Fruit fly (Drosophila melanogaster) whole organism, prepupa: ENCODE measurements around the gene BckdhA.

Source experiments
- Blimp-1 ChIP-seq: fragments of 200-800 bp; sonication (Bioruptor generic); optimal IDR thresholded peaks from 3 replicates; lab custom pipeline; 2017; ENCODE audit warnings: missing biosample characterization, missing genetic modification characterization, mild to moderate bottlenecking, moderate library complexity, missing genetic modification reagents
- CG10631 ChIP-seq: fragments of 200-800 bp; sonication (Bioruptor generic); optimal IDR thresholded peaks from 2 replicates; lab custom pipeline; 2016; ENCODE audit warnings: missing biosample characterization, missing genetic modification characterization
- CG10669 ChIP-seq: fragments of 200-800 bp; sonication (Bioruptor generic); optimal IDR thresholded peaks from 3 replicates; lab custom pipeline; 2018; ENCODE audit warnings: missing biosample characterization, mild to moderate bottlenecking, missing genetic modification characterization, moderate library complexity
- CG11294 ChIP-seq: fragments of 200-800 bp; sonication (Bioruptor generic); IDR thresholded peaks from 2 replicates; pipeline ENCODE4 v1.3.6; 2022; ENCODE audit warnings: missing biosample characterization, missing genetic modification characterization
- CG11902 ChIP-seq: fragments of 200-800 bp; sonication (Bioruptor generic); optimal IDR thresholded peaks from 3 replicates; lab custom pipeline; 2016; ENCODE audit warnings: missing biosample characterization, missing genetic modification characterization
- CG15336 ChIP-seq: fragments of 200-800 bp; sonication (Bioruptor generic); IDR thresholded peaks from 2 replicates; pipeline ENCODE4 v1.3.6; 2022; ENCODE audit warnings: missing biosample characterization, missing genetic modification characterization
- CG1621 ChIP-seq: fragments of 200-800 bp; sonication (Bioruptor generic); optimal IDR thresholded peaks from 3 replicates; lab custom pipeline; 2018; ENCODE audit warnings: missing biosample characterization, mild to moderate bottlenecking, missing genetic modification characterization
- CG16779 ChIP-seq: fragments of 200-800 bp; sonication (Bioruptor generic); optimal IDR thresholded peaks from 3 replicates; lab custom pipeline; 2017; ENCODE audit warnings: missing biosample characterization, mild to moderate bottlenecking, missing genetic modification characterization
- CG31627 ChIP-seq: fragments of 200-800 bp; sonication (Bioruptor generic); optimal IDR thresholded peaks from 3 replicates; lab custom pipeline; 2016; ENCODE audit warnings: missing biosample characterization, missing genetic modification characterization
- CG32006 ChIP-seq: fragments of 200-800 bp; sonication (Bioruptor generic); optimal IDR thresholded peaks from 3 replicates; lab custom pipeline; 2017; ENCODE audit warnings: missing biosample characterization, mild to moderate bottlenecking, missing genetic modification characterization
- CG34406 ChIP-seq: fragments of 200-800 bp; sonication (Bioruptor generic); optimal IDR thresholded peaks from 3 replicates; lab custom pipeline; 2016; ENCODE audit warnings: missing biosample characterization, missing genetic modification characterization
- CG3919 ChIP-seq: fragments of 200-800 bp; sonication (Bioruptor generic); optimal IDR thresholded peaks from 3 replicates; lab custom pipeline; 2016; ENCODE audit warnings: missing biosample characterization, missing genetic modification characterization
- CG4318 ChIP-seq: fragments of 200-800 bp; sonication (Bioruptor generic); optimal IDR thresholded peaks from 3 replicates; lab custom pipeline; 2017; ENCODE audit warnings: missing biosample characterization, mild to moderate bottlenecking, missing genetic modification characterization
- CG6276 ChIP-seq: fragments of 200-800 bp; sonication (Bioruptor generic); optimal IDR thresholded peaks from 2 replicates; lab custom pipeline; 2017; ENCODE audit warnings: missing biosample characterization, mild to moderate bottlenecking, missing genetic modification characterization
- CG6792 ChIP-seq: fragments of 200-800 bp; sonication (Bioruptor generic); optimal IDR thresholded peaks from 3 replicates; lab custom pipeline; 2016; ENCODE audit warnings: missing biosample characterization, missing genetic modification characterization
- CG6808 ChIP-seq: fragments of 200-800 bp; sonication (Bioruptor generic); optimal IDR thresholded peaks from 3 replicates; lab custom pipeline; 2017; ENCODE audit warnings: missing biosample characterization, missing genetic modification characterization, mild to moderate bottlenecking, moderate library complexity, missing genetic modification reagents
- CG6854 ChIP-seq: fragments of 200-800 bp; sonication (Bioruptor generic); optimal IDR thresholded peaks from 2 replicates; lab custom pipeline; 2017; ENCODE audit warnings: missing biosample characterization, mild to moderate bottlenecking, missing genetic modification characterization
- CG7368 ChIP-seq: fragments of 200-800 bp; sonication (Bioruptor generic); optimal IDR thresholded peaks from 3 replicates; lab custom pipeline; 2016; ENCODE audit warnings: missing biosample characterization, missing genetic modification characterization
- CG8319 ChIP-seq: fragments of 200-800 bp; sonication (Bioruptor generic); optimal IDR thresholded peaks from 3 replicates; lab custom pipeline; 2016; ENCODE audit warnings: missing biosample characterization, missing genetic modification characterization
- Eip75B ChIP-seq: fragments of 200-800 bp; sonication (Bioruptor generic); optimal IDR thresholded peaks from 3 replicates; lab custom pipeline; 2016; ENCODE audit warnings: missing biosample characterization, missing genetic modification characterization
- Eip78C ChIP-seq: fragments of 200-800 bp; sonication (Bioruptor generic); peaks from one replicate; lab custom pipeline; 2016; ENCODE audit warnings: missing biosample characterization, missing genetic modification characterization
- Ets21C ChIP-seq: fragments of 200-800 bp; sonication (Bioruptor generic); optimal IDR thresholded peaks from 3 replicates; lab custom pipeline; 2016; ENCODE audit warnings: missing biosample characterization, missing genetic modification characterization
- Ets96B ChIP-seq: fragments of 200-800 bp; optimal IDR thresholded peaks from 2 replicates; lab custom pipeline; 2019; ENCODE audit warnings: missing biosample characterization, mild to moderate bottlenecking, missing genetic modification characterization, moderate library complexity
- Gug ChIP-seq: fragments of 200-800 bp; sonication (Bioruptor generic); IDR thresholded peaks from 2 replicates; pipeline ENCODE4 v1.3.6; 2022; ENCODE audit warnings: missing biosample characterization, missing genetic modification characterization
- Hr38 ChIP-seq: sonication (Bioruptor generic); optimal IDR thresholded peaks from 2 replicates; lab custom pipeline; 2016; ENCODE audit warnings: missing biosample characterization, missing genetic modification characterization
- Hr39 ChIP-seq: fragments of 200-800 bp; sonication (Bioruptor generic); optimal IDR thresholded peaks from 2 replicates; lab custom pipeline; 2016; ENCODE audit warnings: missing biosample characterization, missing genetic modification characterization
- Lpt ChIP-seq: fragments of 200-800 bp; sonication (Bioruptor generic); optimal IDR thresholded peaks from 3 replicates; lab custom pipeline; 2016; ENCODE audit warnings: missing biosample characterization, missing genetic modification characterization
- Met ChIP-seq: fragments of 200-800 bp; sonication (Bioruptor generic); optimal IDR thresholded peaks from 3 replicates; lab custom pipeline; 2016; ENCODE audit warnings: missing biosample characterization, missing genetic modification characterization
- OdsH ChIP-seq: fragments of 200-800 bp; sonication (Bioruptor generic); optimal IDR thresholded peaks from 3 replicates; lab custom pipeline; 2016; ENCODE audit warnings: missing biosample characterization, missing genetic modification characterization
- Smox ChIP-seq: fragments of 200-800 bp; sonication (Bioruptor generic); optimal IDR thresholded peaks from 3 replicates; lab custom pipeline; 2016; ENCODE audit warnings: missing biosample characterization, missing genetic modification characterization
- Sox102F ChIP-seq: fragments of 200-800 bp; sonication (Bioruptor generic); optimal IDR thresholded peaks from 2 replicates; lab custom pipeline; 2016; ENCODE audit warnings: missing biosample characterization, mild to moderate bottlenecking, missing genetic modification characterization
- Sox14 ChIP-seq: fragments of 200-800 bp; sonication (Bioruptor generic); optimal IDR thresholded peaks from 3 replicates; lab custom pipeline; 2016; ENCODE audit warnings: missing biosample characterization, missing genetic modification characterization
- Sox15 ChIP-seq: fragments of 200-800 bp; sonication (Bioruptor generic); optimal IDR thresholded peaks from 3 replicates; lab custom pipeline; 2016; ENCODE audit warnings: missing biosample characterization, missing genetic modification characterization
- achi ChIP-seq: fragments of 200-800 bp; sonication (Bioruptor generic); optimal IDR thresholded peaks from 3 replicates; lab custom pipeline; 2016; ENCODE audit warnings: missing biosample characterization, missing genetic modification characterization
- acj6 ChIP-seq: fragments of 200-800 bp; sonication (Bioruptor generic); optimal IDR thresholded peaks from 3 replicates; lab custom pipeline; 2016; ENCODE audit warnings: missing biosample characterization, missing genetic modification characterization
- cyc ChIP-seq: fragments of 200-800 bp; sonication (Bioruptor generic); optimal IDR thresholded peaks from 3 replicates; lab custom pipeline; 2016; ENCODE audit warnings: missing biosample characterization, missing genetic modification characterization
- dac ChIP-seq: fragments of 200-800 bp; sonication (Bioruptor generic); optimal IDR thresholded peaks from 2 replicates; lab custom pipeline; 2017; ENCODE audit warnings: missing biosample characterization, mild to moderate bottlenecking, missing genetic modification characterization
- dsx ChIP-seq: fragments of 200-800 bp; optimal IDR thresholded peaks from 3 replicates; lab custom pipeline; 2019; ENCODE audit warnings: missing biosample characterization, mild to moderate bottlenecking, missing genetic modification characterization, moderate library complexity; ENCODE audit not compliant: poor library complexity, severe bottlenecking
- esn ChIP-seq: fragments of 200-800 bp; sonication (Bioruptor generic); optimal IDR thresholded peaks from 2 replicates; lab custom pipeline; 2016; ENCODE audit warnings: missing biosample characterization, mild to moderate bottlenecking, missing genetic modification characterization, moderate library complexity
- fd85E ChIP-seq: fragments of 200-800 bp; sonication (Bioruptor generic); optimal IDR thresholded peaks from 3 replicates; lab custom pipeline; 2016; ENCODE audit warnings: missing biosample characterization, missing genetic modification characterization
- fkh ChIP-seq: fragments of 200-800 bp; sonication (Bioruptor generic); optimal IDR thresholded peaks from 3 replicates; lab custom pipeline; 2017; ENCODE audit warnings: missing biosample characterization, mild to moderate bottlenecking, missing genetic modification characterization, moderate library complexity
- lz ChIP-seq: fragments of 200-800 bp; sonication (Bioruptor generic); optimal IDR thresholded peaks from 3 replicates; lab custom pipeline; 2016; ENCODE audit warnings: missing biosample characterization, missing genetic modification characterization
- net ChIP-seq: fragments of 200-800 bp; sonication (Bioruptor generic); optimal IDR thresholded peaks from 3 replicates; lab custom pipeline; 2016; ENCODE audit warnings: missing biosample characterization, missing genetic modification characterization
- pdm3 ChIP-seq: fragments of 200-800 bp; sonication (Bioruptor generic); optimal IDR thresholded peaks from 3 replicates; lab custom pipeline; 2016; ENCODE audit warnings: missing biosample characterization, missing genetic modification characterization
- salr ChIP-seq, 2 experiments: fragments of 200-800 bp; sonication (Bioruptor generic); optimal IDR thresholded peaks; 3 replicates each; lab custom pipeline; 2016 to 2018; ENCODE audit warnings: missing biosample characterization in 2 of 2, missing genetic modification characterization in 2 of 2, mild to moderate bottlenecking in 1 of 2
- spab ChIP-seq: fragments of 200-800 bp; sonication (Bioruptor generic); optimal IDR thresholded peaks from 2 replicates; lab custom pipeline; 2017; ENCODE audit warnings: missing biosample characterization, mild to moderate bottlenecking, missing genetic modification characterization, missing genetic modification reagents
- svp ChIP-seq: fragments of 200-800 bp; sonication (Bioruptor generic); peaks from one replicate; lab custom pipeline; 2016; ENCODE audit warnings: missing biosample characterization, missing genetic modification characterization
- topi ChIP-seq: fragments of 200-800 bp; sonication (Bioruptor generic); optimal IDR thresholded peaks from 3 replicates; lab custom pipeline; 2016; ENCODE audit warnings: missing biosample characterization, missing genetic modification characterization

The BckdhA gene

DNA sequence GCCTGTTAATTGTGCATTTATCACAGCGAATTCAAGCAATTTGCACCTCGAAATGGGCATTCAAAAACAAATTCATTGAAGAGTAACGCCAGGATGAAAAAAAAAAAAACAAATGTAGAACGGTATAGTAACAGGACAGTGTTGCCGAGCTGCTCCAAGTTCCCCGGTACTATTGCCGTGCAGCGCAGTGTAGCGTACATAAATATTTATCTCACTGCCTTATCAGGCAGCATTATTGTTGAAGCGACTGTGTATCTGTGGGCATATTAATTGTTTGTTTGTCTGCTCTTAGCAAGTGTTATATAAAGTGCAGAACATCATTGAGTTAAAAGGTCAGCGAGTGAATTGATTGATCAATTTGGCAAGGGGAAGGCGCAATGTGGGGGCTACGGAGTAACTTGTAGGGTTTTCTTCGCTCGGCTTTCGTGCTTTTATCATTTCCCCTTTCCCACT, 39.2 kb upstream of the BckdhA start:
- TF ChIP-seq svp (GFP tag; lab: Kevin White, UChicago) (peak; percentile 74), topi (no peak), fkh (peak; percentile 84)

DNA sequence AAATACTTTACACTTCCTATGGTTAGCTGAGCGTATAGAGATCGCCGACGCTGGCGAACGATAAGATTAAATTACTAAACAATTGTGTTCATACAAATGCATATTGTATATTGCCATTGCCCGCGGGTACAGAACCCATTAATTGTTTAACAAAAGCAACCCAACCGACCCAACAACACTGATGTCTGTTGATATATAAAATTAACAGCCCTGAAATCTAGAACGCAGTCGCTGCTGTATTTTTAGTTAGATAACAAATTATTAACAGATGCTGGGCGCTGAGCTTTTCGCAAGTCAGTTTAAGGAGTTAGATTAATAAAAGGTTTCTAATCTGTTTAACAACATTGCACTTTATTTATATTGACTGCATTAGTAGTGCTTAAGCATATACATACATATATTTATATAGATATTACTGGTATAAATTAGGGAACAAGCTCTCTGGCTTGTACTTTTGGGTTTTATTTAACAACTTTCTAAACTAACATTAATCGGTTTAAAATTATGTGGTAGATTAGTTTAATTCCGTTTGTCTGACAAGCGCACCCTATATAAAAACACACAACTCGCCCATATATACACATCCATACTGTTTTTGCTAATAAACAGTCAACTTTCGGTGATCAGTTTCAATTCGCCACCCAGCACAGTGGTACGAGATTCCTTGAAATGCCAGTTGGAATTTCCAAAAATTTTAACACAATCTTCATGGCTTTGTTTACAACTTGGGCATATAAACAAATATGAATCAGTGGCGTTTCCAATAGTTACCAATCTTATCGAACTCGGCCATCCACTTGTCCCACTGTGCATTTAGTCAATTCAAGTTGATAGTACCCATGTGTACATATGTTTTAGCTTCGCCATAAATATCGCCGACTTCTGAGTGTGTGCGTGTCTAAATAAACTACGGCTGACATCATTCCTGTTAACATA, 27.4 kb upstream of the BckdhA start:
- no peak for TF ChIP-seq Sox102F (GFP tag; lab: Kevin White, UChicago)
- TF ChIP-seq CG11902 (GFP tag; lab: Kevin White, UChicago): peak; percentile 91
- peak; percentile 85 for TF ChIP-seq fd85E (GFP tag; lab: Kevin White, UChicago)
- peak; percentile 53 for TF ChIP-seq CG6854 (GFP tag; lab: Kevin White, UChicago)
- TF ChIP-seq Smox: no peak
- TF ChIP-seq topi: peak; percentile 91
- TF ChIP-seq Blimp-1 (GFP tag; lab: Kevin White, UChicago): peak; percentile 27
- peak; percentile 84 for TF ChIP-seq CG6792 (GFP tag; lab: Kevin White, UChicago)
- peak; percentile 87 for TF ChIP-seq OdsH (GFP tag; lab: Kevin White, UChicago)
- TF ChIP-seq Eip75B (GFP tag; lab: Kevin White, UChicago): no peak
- TF ChIP-seq CG10669: peak; percentile 85
- no peak for TF ChIP-seq Sox14 (GFP tag; lab: Kevin White, UChicago)
- TF ChIP-seq CG6808 (GFP tag; lab: Kevin White, UChicago): no peak
- TF ChIP-seq Hr38 (GFP tag; lab: Kevin White, UChicago): peak; percentile 12
- TF ChIP-seq acj6: peak; percentile 89
- peak; percentile 84 for TF ChIP-seq pdm3 (GFP tag; lab: Kevin White, UChicago)
- peak; percentile 71 for TF ChIP-seq dac (GFP tag; lab: Kevin White, UChicago)
- peak; percentile 77 for TF ChIP-seq Ets21C (GFP tag; lab: Kevin White, UChicago)
- no peak for TF ChIP-seq Ets96B
- peak; percentile 68 for TF ChIP-seq CG4318
- peak; percentile 90 for TF ChIP-seq CG6276 (GFP tag; lab: Kevin White, UChicago)
- no peak for TF ChIP-seq dsx (GFP tag; lab: Kevin White, UChicago)
- peak; percentile 85 for TF ChIP-seq CG31627
- TF ChIP-seq CG11294 (GFP tag; lab: Robert Waterston, UW): peak; percentile 94
- no peak for TF ChIP-seq achi (GFP tag; lab: Kevin White, UChicago)
- TF ChIP-seq CG15336: peak; percentile 88
- no peak for TF ChIP-seq Hr39
- TF ChIP-seq CG7368 (GFP tag; lab: Kevin White, UChicago): no peak
- TF ChIP-seq CG1621: no peak
- peak; percentile 85 for TF ChIP-seq lz (GFP tag; lab: Kevin White, UChicago)
- peak; percentile 94 for TF ChIP-seq CG3919
- TF ChIP-seq spab: peak; percentile 75
- peak; percentile 76 for TF ChIP-seq Lpt (GFP tag; lab: Kevin White, UChicago)
- peak in 1 of 2 experiments; percentile 55 for TF ChIP-seq salr (GFP tag; optimal IDR thresholded peaks at IDR 0.05; lab: Kevin White, UChicago)
- TF ChIP-seq cyc (GFP tag; lab: Kevin White, UChicago): peak; percentile 86
- peak; percentile 83 for TF ChIP-seq CG16779 (tag; lab: Kevin White, UChicago)
- no peak for TF ChIP-seq Met (GFP tag; lab: Kevin White, UChicago)
- TF ChIP-seq Gug (GFP tag; lab: Robert Waterston, UW): peak; percentile 90
- TF ChIP-seq esn (GFP tag; lab: Kevin White, UChicago): peak; percentile 87
- TF ChIP-seq CG34406 (GFP tag; lab: Kevin White, UChicago): peak; percentile 80
- no peak for TF ChIP-seq CG10631 (GFP tag; lab: Kevin White, UChicago)
- peak; percentile 88 for TF ChIP-seq net (GFP tag; lab: Kevin White, UChicago)
- peak; percentile 98 for TF ChIP-seq Eip78C (GFP tag; lab: Kevin White, UChicago)
- peak; percentile 76 for TF ChIP-seq Sox15
- peak; percentile 90 for TF ChIP-seq fkh
- TF ChIP-seq CG32006: no peak
- TF ChIP-seq CG8319 (GFP tag; lab: Kevin White, UChicago): peak; percentile 85
